Fruit fly (Drosophila melanogaster): ENCODE measurements around the gene CG31835.

The CG31835 gene

DNA sequence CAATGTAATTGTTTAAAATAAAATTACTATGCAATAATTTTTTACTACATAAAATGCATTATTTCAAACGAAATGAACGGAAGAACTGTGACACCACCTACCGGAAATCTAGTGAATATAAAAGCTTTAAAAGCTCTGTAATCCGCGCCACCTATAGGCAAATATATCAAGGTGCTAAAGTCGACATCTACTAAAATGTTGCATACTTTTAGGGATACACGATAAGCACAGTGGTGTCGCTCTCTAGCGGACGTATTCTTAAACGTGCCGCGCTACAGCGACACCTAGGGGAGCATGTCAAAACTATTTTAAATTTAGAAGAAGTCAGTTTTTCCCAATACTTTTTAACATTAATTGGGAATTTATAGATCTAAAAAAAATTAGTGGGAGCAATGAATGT is 29.4 kb upstream of the CG31835 start (continued):
- TF ChIP-seq Neu2 (GFP tag; optimal IDR thresholded peaks at IDR 0.05; ENCODE audit: borderline replicate concordance) (peak; percentile 25), schlank (tag; optimal IDR thresholded peaks at IDR 0.05) (no peak), CG34422 (GFP tag; IDR thresholded peaks at IDR 0.05) (peak; percentile 71; the same call in 1 of the 3 replicates), NC2α (GFP tag; optimal IDR thresholded peaks at IDR 0.05) (peak; percentile 76), CG3838 (GFP tag; optimal IDR thresholded peaks at IDR 0.05) (no peak), CG1024 (GFP tag; IDR thresholded peaks at IDR 0.05) (peak; percentile 64), crc (GFP tag; optimal IDR thresholded peaks at IDR 0.05) (peak; percentile 42), CG2875 (GFP tag; optimal IDR thresholded peaks at IDR 0.05) (peak; percentile 47), ato (GFP tag; IDR thresholded peaks at IDR 0.05; ENCODE audit: partially characterized antibody) (peak; percentile 53; the same call in 1 of the 2 replicates), CG18599 (GFP tag; optimal IDR thresholded peaks at IDR 0.05) (peak; percentile 51), Kr (GFP tag; optimal IDR thresholded peaks at IDR 0.05) (no peak), phol (tag; optimal IDR thresholded peaks at IDR 0.05) (peak; percentile 55), CG10321 (GFP tag; IDR thresholded peaks at IDR 0.05) (peak; percentile 25; the same call in 1 of the 2 replicates), her (GFP tag; optimal IDR thresholded peaks at IDR 0.05) (peak; percentile 76), CG3065 (GFP tag; optimal IDR thresholded peaks at IDR 0.05) (peak; percentile 36), CG10979 (tag; optimal IDR thresholded peaks at IDR 0.05) (peak; percentile 68), CG5245 (GFP tag; optimal IDR thresholded peaks at IDR 0.05) (peak; percentile 94), gsb-n (tag; optimal IDR thresholded peaks at IDR 0.05) (peak; percentile 46), lab (GFP tag; optimal IDR thresholded peaks at IDR 0.05) (peak; percentile 76), Dref (GFP tag; IDR thresholded peaks at IDR 0.05) (no peak), CG6791 (GFP tag; IDR thresholded peaks at IDR 0.05; ENCODE audit: partially characterized antibody) (peak; percentile 72; the same call in 2 of the 3 replicates), emc (GFP tag; optimal IDR thresholded peaks at IDR 0.05) (peak; percentile 68), Xbp1 (GFP tag; optimal IDR thresholded peaks at IDR 0.05) (peak; percentile 92), zfh2 (GFP tag; optimal IDR thresholded peaks at IDR 0.05) (no peak), ems (GFP tag; optimal IDR thresholded peaks at IDR 0.05) (peak; percentile 65), ftz-f1 (GFP tag; optimal IDR thresholded peaks at IDR 0.05) (peak; percentile 77), CG12155 (GFP tag; optimal IDR thresholded peaks at IDR 0.05) (peak; percentile 54), jing (GFP tag; optimal IDR thresholded peaks at IDR 0.05) (no peak), Ssrp (tag; optimal IDR thresholded peaks at IDR 0.05) (peak; percentile 9), CG12769 (tag; optimal IDR thresholded peaks at IDR 0.05) (peak; percentile 22), CG12744 (GFP tag; optimal IDR thresholded peaks at IDR 0.05) (peak; percentile 85), Mad (GFP tag; optimal IDR thresholded peaks at IDR 0.05) (peak; percentile 47), CG2678 (tag; optimal IDR thresholded peaks at IDR 0.05) (peak; percentile 57), Atf3 (GFP tag; optimal IDR thresholded peaks at IDR 0.05) (peak; percentile 45), nerfin-1 (tag; optimal IDR thresholded peaks at IDR 0.05) (peak; percentile 27), HLH3B (GFP tag; IDR thresholded peaks at IDR 0.05) (peak; percentile 72), ken (GFP tag; IDR thresholded peaks at IDR 0.05) (no peak; the same call in 2 of the 3 replicates), gro (GFP tag; optimal IDR thresholded peaks at IDR 0.05) (peak; percentile 70), Hr78 (GFP tag; optimal IDR thresholded peaks at IDR 0.05) (no peak), CG18262 (tag; optimal IDR thresholded peaks at IDR 0.05) (peak; percentile 71), Awh (GFP tag; IDR thresholded peaks at IDR 0.05) (peak; percentile 68), croc (GFP tag; conservative IDR thresholded peaks at IDR 0.05) (peak; percentile 68; the same call in 2 of the 3 replicates), tin (GFP tag; optimal IDR thresholded peaks at IDR 0.05) (peak; percentile 89), ara (GFP tag; IDR thresholded peaks at IDR 0.05) (peak; percentile 66), cg (GFP tag; optimal IDR thresholded peaks at IDR 0.05) (no peak), fd3F (GFP tag; optimal IDR thresholded peaks at IDR 0.05) (peak; percentile 35), dimm (GFP tag; IDR thresholded peaks at IDR 0.05) (peak; percentile 29; the same call in 1 of the 2 replicates), Hr51 (GFP tag; optimal IDR thresholded peaks at IDR 0.05) (peak; percentile 46 to 50), CG17328 (GFP tag; IDR thresholded peaks at IDR 0.05) (peak; percentile 60; the same call in 1 of the 2 replicates), jumu (GFP tag; optimal IDR thresholded peaks at IDR 0.05) (peak; percentile 71)
